Worm (Caenorhabditis elegans): ENCODE results near the gene W07G4.1.
A peak's percentile ranks its signal among the peaks of the same experiment; 100 is the strongest.

Gene W07G4.1

ce11 chrV:13009843-13010242, 23.5 kb upstream of the W07G4.1 start (continued):
- TF ChIP-seq dve-1 (tag; optimal IDR thresholded peaks at IDR 0.05; ENCODE audit: insufficient read depth) (peak; percentile 21), nhr-11 (tag; optimal IDR thresholded peaks at IDR 0.05) (peak; percentile 26), unc-130 (GFP tag; optimal IDR thresholded peaks at IDR 0.05) (no peak), pha-4 (GFP tag; IDR thresholded peaks at IDR 0.05) (no peak), pha-4 (tag; optimal IDR thresholded peaks at IDR 0.05) (no peak), lir-3 (tag; optimal IDR thresholded peaks at IDR 0.05) (no peak), zag-1 (tag; optimal IDR thresholded peaks at IDR 0.05) (no peak), nhr-42 (GFP tag; IDR thresholded peaks at IDR 0.05) (no peak), dmd-6 (GFP tag; IDR thresholded peaks at IDR 0.05) (peak; percentile 35; the same call in 1 of the 2 replicates), nhr-28 (tag; optimal IDR thresholded peaks at IDR 0.05) (peak; percentile 18), ceh-82 (tag; optimal IDR thresholded peaks at IDR 0.05) (no peak), lin-13 (GFP tag; optimal IDR thresholded peaks at IDR 0.05) (peak; percentile 9), mep-1 (tag; optimal IDR thresholded peaks at IDR 0.05) (peak; percentile 27), madf-9 (GFP tag; conservative IDR thresholded peaks at IDR 0.05) (no peak), cey-2 (tag; optimal IDR thresholded peaks at IDR 0.05; ENCODE audit: borderline replicate concordance, insufficient read depth) (no peak), tra-1 (GFP tag; IDR thresholded peaks at IDR 0.05) (no peak), aha-1 (tag) (no peak), mdl-1 (tag; optimal IDR thresholded peaks at IDR 0.05) (peak in 1 of 2 experiments; percentile 34), daf-12 (tag; optimal IDR thresholded peaks at IDR 0.05) (no peak), ZK546.5 (tag; optimal IDR thresholded peaks at IDR 0.05) (no peak), T26A8.4 (GFP tag; IDR thresholded peaks at IDR 0.05) (no peak), D1046.2 (GFP tag; IDR thresholded peaks at IDR 0.05) (no peak), mxl-2 (GFP tag; conservative IDR thresholded peaks at IDR 0.05) (no peak), nhr-76 (tag; optimal IDR thresholded peaks at IDR 0.05) (no peak), zfp-3 (GFP tag; conservative IDR thresholded peaks at IDR 0.05) (no peak), skn-1 (tag; optimal IDR thresholded peaks at IDR 0.05) (no peak), mes-2 (tag; optimal IDR thresholded peaks at IDR 0.05; ENCODE audit: poor library complexity, severe bottlenecking) (no peak), R02D3.7 (tag; optimal IDR thresholded peaks at IDR 0.05) (no peak), rbr-2 (tag; optimal IDR thresholded peaks at IDR 0.05) (peak; percentile 39), fos-1 (tag; optimal IDR thresholded peaks at IDR 0.05) (no peak)

- TF ChIP-seq pqm-1 (tag; optimal IDR thresholded peaks at IDR 0.05) (peak; percentile 5), daf-16 (GFP tag; optimal IDR thresholded peaks at IDR 0.05) (peak in 1 of 2 experiments; percentile 53), daf-16 (tag; optimal IDR thresholded peaks at IDR 0.05) (peak; percentile 89), mdt-29 (GFP tag; IDR thresholded peaks at IDR 0.05) (no peak), lsy-2 (tag; optimal IDR thresholded peaks at IDR 0.05) (peak in 1 of 2 experiments; percentile 15), dmd-6 (GFP tag; IDR thresholded peaks at IDR 0.05) (peak; percentile 92), zip-11 (GFP tag; IDR thresholded peaks at IDR 0.05) (no peak), php-3 (GFP tag; IDR thresholded peaks at IDR 0.05) (peak; percentile 66; the same call in 1 of the 2 replicates), zag-1 (tag; optimal IDR thresholded peaks at IDR 0.05) (no peak), gei-8 (GFP tag; optimal IDR thresholded peaks at IDR 0.05) (no peak), unc-62 (GFP tag; optimal IDR thresholded peaks at IDR 0.05 in 1 of 2) (peak in 1 of 2 experiments; percentile 83), unc-62 (tag; optimal IDR thresholded peaks at IDR 0.05) (no peak), nhr-111 (GFP tag; optimal IDR thresholded peaks at IDR 0.05) (no peak), dpl-1 (GFP tag; optimal IDR thresholded peaks at IDR 0.05) (no peak), tra-1 (GFP tag; IDR thresholded peaks at IDR 0.05) (peak; percentile 59; the same call in 1 of the 2 replicates), nhr-102 (tag; optimal IDR thresholded peaks at IDR 0.05) (peak; percentile 80), T20F7.1 (GFP tag; optimal IDR thresholded peaks at IDR 0.05) (peak; percentile 52), mes-2 (tag; optimal IDR thresholded peaks at IDR 0.05; ENCODE audit: poor library complexity, severe bottlenecking) (peak; percentile 2), nhr-48 (tag; optimal IDR thresholded peaks at IDR 0.05) (peak; percentile 69), nhr-28 (tag; optimal IDR thresholded peaks at IDR 0.05) (peak; percentile 36), dve-1 (tag; optimal IDR thresholded peaks at IDR 0.05; ENCODE audit: insufficient read depth) (peak; percentile 88), hlh-11 (tag; optimal IDR thresholded peaks at IDR 0.05) (peak; percentile 80), saeg-2 (GFP tag; IDR thresholded peaks at IDR 0.05) (peak; percentile 37; the same call in 1 of the 2 replicates)
These were observed 21.4 kb upstream of the W07G4.1 start for ce11 chrV:13011904-13012303.
